Worm (Caenorhabditis elegans) whole organism, L3 larva: ENCODE measurements around the gene gln-5.

Experiments
- daf-12 ChIP-seq: fragments of 150-350 bp; optimal IDR thresholded peaks from 2 replicates; lab custom pipeline; 2014; ENCODE audit warnings: missing biosample characterization, missing genetic modification reagents, missing genetic modification characterization
- egl-5 ChIP-seq: fragments of 150-350 bp; optimal IDR thresholded peaks from 2 replicates; lab custom pipeline; 2017; ENCODE audit warnings: missing biosample characterization, missing genetic modification reagents, missing genetic modification characterization, inconsistent platforms
- elt-2 ChIP-seq: sonication (generic microtip); optimal IDR thresholded peaks from 2 replicates; lab custom pipeline; 2016; ENCODE audit warnings: missing genetic modification reagents, mild to moderate bottlenecking, missing genetic modification characterization, missing compliant biosample characterization
- lin-15B ChIP-seq: fragments of 150-350 bp; optimal IDR thresholded peaks from 2 replicates; lab custom pipeline; 2014; ENCODE audit warnings: missing biosample characterization, missing genetic modification characterization
- lin-39 ChIP-seq: fragments of 150-350 bp; optimal IDR thresholded peaks from 2 replicates; lab custom pipeline; 2018; ENCODE audit warnings: missing biosample characterization, missing genetic modification reagents, missing genetic modification characterization
- nfya-1 ChIP-seq: sonication (generic microtip); optimal IDR thresholded peaks from 2 replicates; lab custom pipeline; 2017; ENCODE audit warnings: missing genetic modification characterization, mild to moderate bottlenecking, missing compliant biosample characterization, antibody characterized with exemption, moderate library complexity; ENCODE audit not compliant: insufficient read depth
- nhr-237 ChIP-seq: fragments of 150-350 bp; optimal IDR thresholded peaks from 2 replicates; lab custom pipeline; 2014; ENCODE audit warnings: missing biosample characterization, missing genetic modification characterization
- pqm-1 ChIP-seq: fragments of 150-350 bp; optimal IDR thresholded peaks from 2 replicates; lab custom pipeline; 2017; ENCODE audit warnings: missing biosample characterization, missing genetic modification characterization, inconsistent platforms
- snpc-4 ChIP-seq: fragments of 150-350 bp; optimal IDR thresholded peaks from 2 replicates; lab custom pipeline; 2014; ENCODE audit warnings: missing biosample characterization, missing genetic modification characterization
- unc-39 ChIP-seq: sonication (generic microtip); optimal IDR thresholded peaks from 4 replicates; lab custom pipeline; 2017; ENCODE audit warnings: missing biosample characterization, missing genetic modification characterization
- unc-62 ChIP-seq: fragments of 150-350 bp; sonication (generic microtip); optimal IDR thresholded peaks from 4 replicates; lab custom pipeline; 2014; ENCODE audit warnings: missing biosample characterization, missing genetic modification reagents, missing genetic modification characterization
- ztf-11 ChIP-seq: fragments of 150-350 bp; optimal IDR thresholded peaks from 2 replicates; lab custom pipeline; 2014; ENCODE audit warnings: missing biosample characterization, missing genetic modification characterization
- ztf-4 ChIP-seq: fragments of 150-350 bp; optimal IDR thresholded peaks from 2 replicates; lab custom pipeline; 2014; ENCODE audit warnings: missing biosample characterization, missing genetic modification characterization

DNA sequence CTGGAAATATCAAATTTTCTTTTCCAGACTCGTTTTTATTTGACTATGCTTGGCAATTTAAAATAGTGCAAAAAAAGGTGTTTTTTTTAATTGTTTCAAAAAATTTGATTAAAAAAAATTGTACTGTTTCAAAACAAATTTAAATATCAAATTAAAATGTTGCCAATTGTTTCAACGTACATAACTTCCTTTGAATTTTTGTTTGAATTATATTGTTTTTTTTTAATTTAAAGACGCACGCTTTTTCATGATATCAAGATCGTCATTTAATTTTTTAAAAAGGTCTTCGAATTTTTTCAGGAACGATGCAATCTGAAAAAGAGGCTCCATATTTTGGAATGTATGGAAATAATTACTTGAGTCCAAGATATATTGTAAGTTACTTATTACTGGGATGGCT is 50.0 kb downstream of the gln-5 start, which contains the start of gene Y116A8B.4:
- no peak for TF ChIP-seq egl-5
- TF ChIP-seq lin-39 (tag; lab: Kevin White, UChicago) = no peak
- TF ChIP-seq ztf-4 = no peak
- no peak for TF ChIP-seq lin-15B
- no peak for TF ChIP-seq daf-12
- no peak for TF ChIP-seq elt-2 (tag; lab: Kevin White, UChicago)
- no peak for TF ChIP-seq nhr-237
- no peak for TF ChIP-seq nfya-1
- TF ChIP-seq ztf-11 (tag; lab: Kevin White, UChicago) = no peak
- no peak for TF ChIP-seq unc-62 (GFP tag; lab: Kevin White, UChicago)
- no peak for TF ChIP-seq snpc-4 (tag; lab: Kevin White, UChicago)
- TF ChIP-seq unc-39 (tag; lab: Kevin White, UChicago) = no peak
- TF ChIP-seq pqm-1 (tag; lab: Kevin White, UChicago) = no peak
